Worm (Caenorhabditis elegans): Measurements from ENCODE around the gene F59A6.13.
A peak's percentile ranks its signal among the peaks of the same experiment; 100 is the strongest.

The F59A6.13 gene

ce11 chrII:5001866-5002265 lies 20.7 kb upstream of the F59A6.13 start:
- TF ChIP-seq madf-3 (GFP tag; IDR thresholded peaks at IDR 0.05), result no peak
- TF ChIP-seq aptf-3 (GFP tag; IDR thresholded peaks at IDR 0.05), result 0 out of 2 replicates have a peak, but pooled peaks have one; percentile 49
- no peak for TF ChIP-seq lin-54 (GFP tag; optimal IDR thresholded peaks at IDR 0.05)

DNA sequence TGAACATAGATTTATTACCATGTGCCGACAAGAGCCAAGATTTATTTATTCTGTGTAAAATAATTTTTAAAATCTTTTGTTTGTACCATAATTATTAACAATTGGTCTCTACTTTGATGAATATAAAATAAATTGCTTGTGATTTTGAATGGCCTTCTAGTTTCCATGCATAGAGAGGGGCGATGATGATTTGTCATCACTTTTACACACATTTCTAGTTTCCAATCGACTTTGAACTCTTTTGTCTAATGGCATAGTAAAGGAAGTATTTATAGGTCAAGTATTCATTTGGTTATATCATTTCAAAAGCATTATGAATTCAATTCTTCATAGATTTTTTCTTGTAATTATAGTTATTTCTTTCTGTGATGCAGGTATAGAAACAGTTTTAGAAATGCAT lies 18.9 kb upstream of the F59A6.13 start, which contains the start of gene F59A6.10:
F59A6.10 (plus strand) TSS at position 301 of the 400 bp plus-strand sequence.
- TF ChIP-seq F10E7.11 (tag; optimal IDR thresholded peaks at IDR 0.05) (no peak), hrde-1 (tag; optimal IDR thresholded peaks at IDR 0.05; ENCODE audit: borderline replicate concordance) (peak; percentile 8), rec-8 (tag; optimal IDR thresholded peaks at IDR 0.05) (no peak), F55B11.4 (tag; optimal IDR thresholded peaks at IDR 0.05; ENCODE audit: borderline replicate concordance, insufficient read depth) (no peak), ZK185.1 (tag; optimal IDR thresholded peaks at IDR 0.05; ENCODE audit: poor library complexity, severe bottlenecking) (no peak), ceh-40 (GFP tag; IDR thresholded peaks at IDR 0.05) (no peak), ceh-58 (GFP tag; IDR thresholded peaks at IDR 0.05) (no peak), lsl-1 (GFP tag; optimal IDR thresholded peaks at IDR 0.05) (peak; percentile 23), mes-4 (tag; optimal IDR thresholded peaks at IDR 0.05) (no peak), snpc-1.1 (tag; optimal IDR thresholded peaks at IDR 0.05; ENCODE audit: insufficient read depth) (no peak), ccch-3 (GFP tag; optimal IDR thresholded peaks at IDR 0.05) (no peak), let-607 (tag; optimal IDR thresholded peaks at IDR 0.05) (no peak), B0336.3 (GFP tag; IDR thresholded peaks at IDR 0.05) (no peak), attf-3 (GFP tag; conservative IDR thresholded peaks at IDR 0.05) (no peak), F33H1.4 (GFP tag; IDR thresholded peaks at IDR 0.05) (no peak), F49E8.2 (tag; optimal IDR thresholded peaks at IDR 0.05; ENCODE audit: insufficient read depth) (peak; percentile 12), zim-3 (tag; optimal IDR thresholded peaks at IDR 0.05) (no peak), F39B2.1 (GFP tag; IDR thresholded peaks at IDR 0.05) (no peak), cebp-1 (GFP tag; IDR thresholded peaks at IDR 0.05) (no peak), cebp-1 (tag; optimal IDR thresholded peaks at IDR 0.05) (no peak), F22D6.2 (tag; optimal IDR thresholded peaks at IDR 0.05) (no peak), ztf-28 (GFP tag; IDR thresholded peaks at IDR 0.05) (no peak), nhr-120 (GFP tag; IDR thresholded peaks at IDR 0.05) (no peak)

- TF ChIP-seq ekl-4 (GFP tag; IDR thresholded peaks at IDR 0.05) (no peak), F37B4.10 (GFP tag; IDR thresholded peaks at IDR 0.05) (no peak), efl-1 (GFP tag; optimal IDR thresholded peaks at IDR 0.05) (no peak), xnd-1 (tag; optimal IDR thresholded peaks at IDR 0.05) (no peak), snpc-4 (GFP tag; optimal IDR thresholded peaks at IDR 0.05) (no peak), snpc-4 (tag; optimal IDR thresholded peaks at IDR 0.05) (no peak), tbx-9 (tag; optimal IDR thresholded peaks at IDR 0.05; ENCODE audit: borderline replicate concordance) (no peak), F10E7.11 (tag; optimal IDR thresholded peaks at IDR 0.05) (no peak), Y67H2A.10 (GFP tag; conservative IDR thresholded peaks at IDR 0.05) (no peak), Y56A3A.18 (GFP tag; IDR thresholded peaks at IDR 0.05) (no peak), nhr-27 (tag; optimal IDR thresholded peaks at IDR 0.05) (no peak), ztf-22 (GFP tag; optimal IDR thresholded peaks at IDR 0.05) (no peak)
Measured at ce11 chrII:5004781-5005180, 17.8 kb upstream of the F59A6.13 start, which contains the start of gene F59A6.4. F59A6.4 (plus strand) TSS chrII:5005081.
